Fruit fly (Drosophila melanogaster) whole organism, wandering third instar larva: ENCODE results near the gene klu.

Source experiments
- Hr78 ChIP-seq: fragments of >200 bp; optimal IDR thresholded peaks from 2 replicates; lab custom pipeline; 2017; ENCODE audit warnings: missing biosample characterization, missing genetic modification characterization
- Rel ChIP-seq, 2 experiments: fragments of 200-800 bp; sonication (Bioruptor generic) in 1 of 2; optimal IDR thresholded peaks; 2 replicates in 1 of 2; 3 replicates in 1 of 2; lab custom pipeline; 2016 to 2019; ENCODE audit warnings: mild to moderate bottlenecking in 2 of 2, missing biosample characterization in 2 of 2, missing genetic modification characterization in 2 of 2, moderate library complexity in 1 of 2
- Vsx2 ChIP-seq: fragments of 200-300, 225-300 bp; sonication (Bioruptor generic); optimal IDR thresholded peaks from 2 replicates; lab custom pipeline; 2018; ENCODE audit warnings: missing biosample characterization, missing genetic modification characterization; ENCODE audit not compliant: partially characterized antibody
- br ChIP-seq: fragments of 200-800 bp; sonication (Bioruptor generic); optimal IDR thresholded peaks from 2 replicates; lab custom pipeline; 2016; ENCODE audit warnings: missing biosample characterization, missing genetic modification characterization
- brk ChIP-seq: fragments of 200-800 bp; sonication (Bioruptor generic); optimal IDR thresholded peaks from 2 replicates; lab custom pipeline; 2016; ENCODE audit warnings: missing biosample characterization, mild to moderate bottlenecking, missing genetic modification characterization
- h ChIP-seq: fragments of 200-800 bp; sonication (Bioruptor generic); optimal IDR thresholded peaks from 3 replicates; lab custom pipeline; 2016; ENCODE audit warnings: missing biosample characterization, mild to moderate bottlenecking, missing genetic modification characterization
- pan ChIP-seq: fragments of >200 bp; optimal IDR thresholded peaks from 2 replicates; lab custom pipeline; 2017
- usp ChIP-seq: fragments of >200 bp; optimal IDR thresholded peaks from 2 replicates; lab custom pipeline; 2017; ENCODE audit warnings: missing biosample characterization, missing genetic modification characterization

- no peak for TF ChIP-seq brk (GFP tag; lab: Kevin White, UChicago)
- no peak for TF ChIP-seq br (GFP tag; lab: Kevin White, UChicago)
- no peak for TF ChIP-seq Rel (GFP tag; optimal IDR thresholded peaks at IDR 0.05; lab: Kevin White, UChicago)
- no peak for TF ChIP-seq Rel (tag; optimal IDR thresholded peaks at IDR 0.05; lab: Kevin White, UChicago)
- TF ChIP-seq Vsx2 (GFP tag; lab: Kevin White, UChicago): no peak
- TF ChIP-seq Hr78 (GFP tag; lab: Kevin White, UChicago): no peak
- no peak for TF ChIP-seq h (GFP tag; lab: Kevin White, UChicago)
- TF ChIP-seq pan (lab: Kevin White, UChicago): no peak
- no peak for TF ChIP-seq usp
Observed at dm6 chr3L:10962718-10963117, 46.3 kb downstream of the klu start.
